Worm (Caenorhabditis elegans) whole organism, young adult: ENCODE results near the gene msp-63.

Source experiments
- F22D6.2 ChIP-seq: sonication (generic microtip); optimal IDR thresholded peaks from 2 replicates; lab custom pipeline; 2016; ENCODE audit warnings: mild to moderate bottlenecking, missing genetic modification characterization, missing compliant biosample characterization
- F23B12.7 ChIP-seq: sonication (generic microtip); optimal IDR thresholded peaks from 2 replicates; lab custom pipeline; 2017; ENCODE audit warnings: missing genetic modification characterization, mild to moderate bottlenecking, missing compliant biosample characterization, antibody characterized with exemption, moderate library complexity; ENCODE audit not compliant: insufficient read depth
- F49E8.2 ChIP-seq: sonication (generic microtip); optimal IDR thresholded peaks from 3 replicates; lab custom pipeline; 2017; ENCODE audit warnings: missing genetic modification characterization, mild to moderate bottlenecking, missing compliant biosample characterization, antibody characterized with exemption, moderate library complexity; ENCODE audit not compliant: insufficient read depth
- F55B11.4 ChIP-seq: sonication (generic microtip); optimal IDR thresholded peaks from 2 replicates; lab custom pipeline; 2016; ENCODE audit warnings: missing compliant biosample characterization, missing genetic modification characterization, borderline replicate concordance; ENCODE audit not compliant: insufficient read depth
- F57A8.1 ChIP-seq: fragments of 200-800 bp; sonication (Bioruptor generic); optimal IDR thresholded peaks from 2 replicates; lab custom pipeline; 2018; ENCODE audit warnings: mild to moderate bottlenecking, missing genetic modification characterization, moderate library complexity, missing compliant biosample characterization
- T07F8.4 ChIP-seq: sonication (generic microtip); optimal IDR thresholded peaks from 2 replicates; lab custom pipeline; 2016; ENCODE audit warnings: mild to moderate bottlenecking, missing genetic modification characterization, moderate library complexity, missing compliant biosample characterization
- Y56A3A.18 ChIP-seq: fragments of 200-800 bp; sonication (Bioruptor generic); IDR thresholded peaks from 2 replicates; pipeline ENCODE4 v1.3.6; 2022; ENCODE audit warnings: missing genetic modification reagents, missing genetic modification characterization, missing compliant biosample characterization
- ZK185.1 ChIP-seq: sonication (generic microtip); optimal IDR thresholded peaks from 2 replicates; lab custom pipeline; 2016; ENCODE audit warnings: mild to moderate bottlenecking, missing genetic modification characterization, missing compliant biosample characterization; ENCODE audit not compliant: poor library complexity, severe bottlenecking
- attf-5 ChIP-seq: fragments of 200-800 bp; sonication (Bioruptor generic); optimal IDR thresholded peaks from 2 replicates; lab custom pipeline; 2018; ENCODE audit warnings: mild to moderate bottlenecking, missing genetic modification characterization, missing compliant biosample characterization
- attf-6 ChIP-seq: fragments of 200-800 bp; sonication (Bioruptor generic); IDR thresholded peaks from 2 replicates; pipeline ENCODE4 v1.3.6; 2022; ENCODE audit warnings: missing genetic modification reagents, missing genetic modification characterization, missing compliant biosample characterization
- bed-2 ChIP-seq: fragments of 200-800 bp; sonication (Bioruptor generic); IDR thresholded peaks from 2 replicates; pipeline ENCODE4 v1.3.6; 2022; ENCODE audit warnings: missing genetic modification reagents, missing genetic modification characterization, missing compliant biosample characterization
- ccch-3 ChIP-seq: fragments of 200-800 bp; sonication (Bioruptor generic); optimal IDR thresholded peaks from 2 replicates; lab custom pipeline; 2018; ENCODE audit warnings: mild to moderate bottlenecking, missing genetic modification characterization, missing compliant biosample characterization
- chd-7 ChIP-seq: sonication (generic microtip); optimal IDR thresholded peaks from 2 replicates; lab custom pipeline; 2016; ENCODE audit warnings: mild to moderate bottlenecking, missing genetic modification characterization, moderate library complexity, missing compliant biosample characterization
- egl-18 ChIP-seq: fragments of 200-800 bp; sonication (Bioruptor generic); IDR thresholded peaks from 2 replicates; pipeline ENCODE4 v1.3.6; 2022; ENCODE audit warnings: missing genetic modification reagents, missing genetic modification characterization, missing compliant biosample characterization
- fkh-3 ChIP-seq: sonication (generic microtip); optimal IDR thresholded peaks from 2 replicates; lab custom pipeline; 2016; ENCODE audit warnings: mild to moderate bottlenecking, missing genetic modification characterization, missing compliant biosample characterization
- gei-17 ChIP-seq: fragments of 200-800 bp; sonication (Bioruptor generic); optimal IDR thresholded peaks from 2 replicates; lab custom pipeline; 2018; ENCODE audit warnings: mild to moderate bottlenecking, missing genetic modification characterization, missing compliant biosample characterization
- hmg-20 ChIP-seq: fragments of 200-800 bp; sonication (Bioruptor generic); IDR thresholded peaks from 2 replicates; pipeline ENCODE4 v1.3.6; 2022; ENCODE audit warnings: missing genetic modification reagents, missing genetic modification characterization, missing compliant biosample characterization
- hrde-1 ChIP-seq: sonication (generic microtip); optimal IDR thresholded peaks from 2 replicates; lab custom pipeline; 2016; ENCODE audit warnings: missing genetic modification characterization, mild to moderate bottlenecking, missing compliant biosample characterization, moderate library complexity, missing genotype, missing genetic modification reagents, borderline replicate concordance
- lag-1 ChIP-seq: fragments of 200-800 bp; sonication (Bioruptor generic); IDR thresholded peaks from 2 replicates; pipeline ENCODE4 v1.3.6; 2022; ENCODE audit warnings: missing genetic modification reagents, missing genetic modification characterization, missing compliant biosample characterization
- let-526 ChIP-seq: fragments of 200-800 bp; sonication (Bioruptor generic); IDR thresholded peaks from 2 replicates; pipeline ENCODE4 v1.3.6; 2022; ENCODE audit warnings: missing genetic modification reagents, missing genetic modification characterization, missing compliant biosample characterization
- lin-26 ChIP-seq: fragments of 200-800 bp; sonication (Bioruptor generic); IDR thresholded peaks from 2 replicates; pipeline ENCODE4 v1.3.6; 2022; ENCODE audit warnings: missing genetic modification reagents, missing genetic modification characterization, missing compliant biosample characterization
- lin-40 ChIP-seq: sonication (generic microtip); optimal IDR thresholded peaks from 2 replicates; lab custom pipeline; 2016; ENCODE audit warnings: missing genetic modification characterization, mild to moderate bottlenecking, missing compliant biosample characterization, missing genotype, missing genetic modification reagents
- lir-1 ChIP-seq: fragments of 200-800 bp; sonication (Bioruptor generic); conservative IDR thresholded peaks from 2 replicates; pipeline ENCODE4 v1.3.6; 2022; ENCODE audit warnings: missing genetic modification reagents, missing genetic modification characterization, missing compliant biosample characterization
- lsl-1 ChIP-seq: fragments of 200-800 bp; sonication (Bioruptor generic); optimal IDR thresholded peaks from 2 replicates; lab custom pipeline; 2018; ENCODE audit warnings: mild to moderate bottlenecking, missing genetic modification characterization, moderate library complexity, missing compliant biosample characterization
- lsy-27 ChIP-seq: sonication (generic microtip); optimal IDR thresholded peaks from 2 replicates; lab custom pipeline; 2017; ENCODE audit warnings: missing genetic modification characterization, mild to moderate bottlenecking, missing compliant biosample characterization, antibody characterized with exemption, missing genotype, borderline replicate concordance; ENCODE audit not compliant: insufficient read depth
- madf-3 ChIP-seq: fragments of 200-800 bp; sonication (Bioruptor generic); IDR thresholded peaks from 2 replicates; pipeline ENCODE4 v1.3.6; 2022; ENCODE audit warnings: missing genetic modification reagents, missing genetic modification characterization, missing compliant biosample characterization
- madf-6 ChIP-seq: fragments of 200-800 bp; sonication (Bioruptor generic); IDR thresholded peaks from 2 replicates; pipeline ENCODE4 v1.3.6; 2022; ENCODE audit warnings: missing genetic modification reagents, missing genetic modification characterization, missing compliant biosample characterization
- madf-8 ChIP-seq: fragments of 200-800 bp; sonication (Bioruptor generic); conservative IDR thresholded peaks from 2 replicates; pipeline ENCODE4 v1.3.6; 2022; ENCODE audit warnings: missing genetic modification reagents, missing genetic modification characterization, missing compliant biosample characterization
- mcd-1 ChIP-seq: fragments of 200-800 bp; sonication (Bioruptor generic); IDR thresholded peaks from 2 replicates; pipeline ENCODE4 v1.3.6; 2022; ENCODE audit warnings: missing genetic modification reagents, missing genetic modification characterization, missing compliant biosample characterization
- mxl-1 ChIP-seq: sonication (generic microtip); optimal IDR thresholded peaks from 2 replicates; lab custom pipeline; 2016; ENCODE audit warnings: missing genetic modification characterization, missing compliant biosample characterization
- nfyb-1 ChIP-seq: fragments of 200-800 bp; sonication (Bioruptor generic); IDR thresholded peaks from 2 replicates; pipeline ENCODE4 v1.3.6; 2022; ENCODE audit warnings: missing genetic modification reagents, missing genetic modification characterization, missing compliant biosample characterization
- nhr-80 ChIP-seq: sonication (generic microtip); optimal IDR thresholded peaks from 2 replicates; lab custom pipeline; 2016; ENCODE audit warnings: missing genetic modification characterization, missing compliant biosample characterization
- rcor-1 ChIP-seq: fragments of 200-800 bp; sonication (Bioruptor generic); IDR thresholded peaks from 2 replicates; pipeline ENCODE4 v1.3.6; 2022; ENCODE audit warnings: missing genetic modification reagents, missing genetic modification characterization, missing compliant biosample characterization
- repo-1 ChIP-seq: sonication (generic microtip); optimal IDR thresholded peaks from 2 replicates; lab custom pipeline; 2017; ENCODE audit warnings: mild to moderate bottlenecking, missing genetic modification characterization, missing compliant biosample characterization
- rpc-1 ChIP-seq, 2 experiments: fragments of 150-350 bp in 1 of 2; sonication (generic microtip) in 1 of 2; optimal IDR thresholded peaks; 2 replicates each; lab custom pipeline; 2014 to 2018; ENCODE audit warnings: missing biosample characterization in 1 of 2, missing genetic modification characterization in 1 of 2, missing genetic modification reagents in 1 of 2, missing genotype in 1 of 2
- sdz-38 ChIP-seq: sonication (generic microtip); optimal IDR thresholded peaks from 2 replicates; lab custom pipeline; 2016; ENCODE audit warnings: missing genotype, missing genetic modification characterization, missing compliant biosample characterization
- snpc-4 ChIP-seq, 5 experiments: fragments of 150-350 bp in 1 of 5; sonication (generic microtip) in 4 of 5; optimal IDR thresholded peaks; 2 replicates each; lab custom pipeline; 2014 to 2018; ENCODE audit warnings: missing genetic modification characterization in 5 of 5, missing biosample characterization in 3 of 5, antibody characterized with exemption in 2 of 5, mild to moderate bottlenecking in 2 of 5, missing compliant biosample characterization in 2 of 5, missing genotype in 2 of 5, moderate library complexity in 2 of 5, missing genetic modification reagents in 1 of 5
- somi-1 ChIP-seq: fragments of 200-800 bp; sonication (Bioruptor generic); optimal IDR thresholded peaks from 2 replicates; lab custom pipeline; 2018; ENCODE audit warnings: mild to moderate bottlenecking, missing genetic modification characterization, missing compliant biosample characterization
- sptf-2 ChIP-seq: fragments of 200-800 bp; sonication (Bioruptor generic); optimal IDR thresholded peaks from 2 replicates; lab custom pipeline; 2018; ENCODE audit warnings: mild to moderate bottlenecking, missing genetic modification characterization, missing compliant biosample characterization
- tlf-1 ChIP-seq: fragments of 200-800 bp; sonication (Bioruptor generic); optimal IDR thresholded peaks from 2 replicates; lab custom pipeline; 2018; ENCODE audit warnings: mild to moderate bottlenecking, missing genetic modification characterization, missing compliant biosample characterization
- zim-3 ChIP-seq: sonication (generic microtip); optimal IDR thresholded peaks from 2 replicates; lab custom pipeline; 2017; ENCODE audit warnings: mild to moderate bottlenecking, missing genetic modification characterization, moderate library complexity, missing compliant biosample characterization
- ztf-18 ChIP-seq: sonication (generic microtip); optimal IDR thresholded peaks from 2 replicates; lab custom pipeline; 2016; ENCODE audit warnings: missing genotype, mild to moderate bottlenecking, missing genetic modification characterization, missing compliant biosample characterization
- ztf-26 ChIP-seq: sonication (generic microtip); optimal IDR thresholded peaks from 2 replicates; lab custom pipeline; 2017; ENCODE audit warnings: missing genetic modification characterization, missing compliant biosample characterization
- ztf-28 ChIP-seq: fragments of 200-800 bp; sonication (Bioruptor generic); IDR thresholded peaks from 2 replicates; pipeline ENCODE4 v1.3.6; 2022; ENCODE audit warnings: missing genetic modification reagents, missing genetic modification characterization, missing compliant biosample characterization
- ztf-6 ChIP-seq: fragments of 200-800 bp; sonication (Bioruptor generic); IDR thresholded peaks from 2 replicates; pipeline ENCODE4 v1.3.6; 2022; ENCODE audit warnings: missing genetic modification reagents, missing genetic modification characterization, missing compliant biosample characterization

The msp-63 gene

DNA sequence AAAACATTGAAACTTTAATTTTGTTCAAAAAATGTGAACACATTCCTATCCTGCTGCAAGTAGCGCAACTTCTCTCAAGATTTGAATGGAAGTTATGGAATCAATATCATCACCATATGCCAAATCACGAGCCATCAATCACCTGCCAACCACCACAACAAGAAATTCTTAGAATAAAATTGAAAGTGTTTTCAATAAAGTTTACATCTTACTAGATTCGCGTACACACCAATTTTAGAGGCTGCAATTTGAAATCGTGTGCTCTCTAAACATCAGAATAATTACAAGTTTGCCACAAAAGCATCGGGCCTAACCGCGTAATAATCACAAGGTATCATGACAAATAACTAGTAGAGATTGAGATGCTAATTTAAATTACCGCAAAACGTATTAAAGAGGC is 22.4 kb downstream of the msp-63 start:
- TF ChIP-seq hrde-1 (tag; lab: Kevin White, UChicago) = no peak
- TF ChIP-seq gei-17 (GFP tag; lab: Kevin White, UChicago) = no peak
- no peak for TF ChIP-seq lag-1
- TF ChIP-seq ztf-18 = no peak
- no peak for TF ChIP-seq repo-1
- TF ChIP-seq fkh-3 (tag; lab: Kevin White, UChicago) = no peak
- no peak for TF ChIP-seq lsl-1 (GFP tag; lab: Kevin White, UChicago)
- TF ChIP-seq mcd-1 (GFP tag; lab: Robert Waterston, UW) = no peak
- TF ChIP-seq chd-7 (tag; lab: Kevin White, UChicago) = no peak
- no peak for TF ChIP-seq T07F8.4
- no peak for TF ChIP-seq nhr-80 (tag; lab: Kevin White, UChicago)
- TF ChIP-seq tlf-1 (GFP tag; lab: Kevin White, UChicago) = no peak
- no peak for TF ChIP-seq ztf-6 (GFP tag; lab: Robert Waterston, UW)
- no peak for TF ChIP-seq hmg-20 (GFP tag; lab: Robert Waterston, UW)
- no peak for TF ChIP-seq sptf-2 (GFP tag; lab: Kevin White, UChicago)

- TF ChIP-seq snpc-4 (GFP tag; optimal IDR thresholded peaks at IDR 0.05; lab: Kevin White, UChicago) (no peak), snpc-4 (tag; optimal IDR thresholded peaks at IDR 0.05; lab: Kevin White, UChicago) (no peak), ztf-26 (tag; lab: Kevin White, UChicago) (no peak), Y56A3A.18 (no peak), egl-18 (no peak), nfyb-1 (GFP tag; lab: Robert Waterston, UW) (no peak), ccch-3 (GFP tag; lab: Kevin White, UChicago) (no peak), madf-3 (no peak), F49E8.2 (tag; lab: Kevin White, UChicago) (no peak), lir-1 (GFP tag; lab: Robert Waterston, UW) (no peak), attf-5 (no peak), lsy-27 (tag; lab: Kevin White, UChicago) (no peak), chd-7 (tag; lab: Kevin White, UChicago) (no peak), zim-3 (no peak), F23B12.7 (no peak), F57A8.1 (GFP tag; lab: Kevin White, UChicago) (no peak), let-526 (GFP tag; lab: Robert Waterston, UW) (no peak), F22D6.2 (tag; lab: Kevin White, UChicago) (no peak), F55B11.4 (tag; lab: Kevin White, UChicago) (no peak), rcor-1 (no peak), madf-8 (GFP tag; lab: Robert Waterston, UW) (no peak)
- TF ChIP-seq, all 124 proteins: peak for 0
These were observed 23.1 kb downstream of the msp-63 start, which contains the start of the genes dmd-5 and F10C1.1 for ce11 chrII:5774120-5774519. Gene dmd-5 (minus strand): TSS chrII:5774220. Gene F10C1.1 (plus strand): TSS chrII:5774229.

DNA sequence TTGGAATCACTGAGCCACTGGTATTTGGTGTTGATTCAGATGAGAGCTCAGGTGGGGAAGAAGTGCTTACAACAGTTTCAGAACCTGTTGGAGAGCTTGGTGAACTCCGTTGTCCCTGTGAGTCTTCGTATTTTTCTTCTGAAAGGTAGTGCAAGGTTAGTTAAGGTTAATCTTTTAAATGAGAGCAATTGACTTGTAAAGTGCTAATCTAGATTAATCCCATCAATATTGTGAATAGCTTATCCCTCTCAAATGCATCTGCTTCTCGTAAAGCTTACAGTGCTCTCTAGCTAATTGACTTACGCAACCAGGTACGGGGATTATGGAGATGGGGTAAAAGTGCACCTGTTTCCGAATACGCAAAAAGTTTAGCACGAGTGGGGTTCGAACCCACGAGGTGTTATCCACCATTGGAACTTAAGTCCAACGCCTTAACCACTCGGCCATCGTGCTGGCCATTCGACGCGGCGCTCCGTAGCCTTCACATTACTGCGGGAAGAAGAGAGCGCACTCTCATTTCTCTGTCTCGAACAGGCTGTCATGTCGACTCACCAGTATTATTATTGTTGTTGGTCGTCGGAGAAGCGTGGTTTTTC is 24.6 kb downstream of the msp-63 start:
- TF ChIP-seq ZK185.1 (tag; lab: Kevin White, UChicago) (peak; percentile 31), sdz-38 (tag; lab: Kevin White, UChicago) (no peak), madf-6 (GFP tag; lab: Robert Waterston, UW) (peak; percentile 57), lin-40 (peak; percentile 26), bed-2 (no peak), mxl-1 (tag; lab: Kevin White, UChicago) (peak; percentile 30), rpc-1 (optimal IDR thresholded peaks at IDR 0.05; lab: Kevin White, UChicago) (peak; percentile 64), rpc-1 (tag; optimal IDR thresholded peaks at IDR 0.05; lab: Kevin White, UChicago) (peak; percentile 81), F22D6.2 (tag; lab: Kevin White, UChicago) (no peak), somi-1 (GFP tag; lab: Kevin White, UChicago) (peak; percentile 57), let-526 (GFP tag; lab: Robert Waterston, UW) (peak; percentile 68; the same call in 1 of the 2 replicates), ztf-28 (0 out of 2 replicates have a peak, but pooled peaks have one; percentile 50), attf-6 (GFP tag; lab: Robert Waterston, UW) (peak; percentile 24; the same call in 1 of the 2 replicates), lin-26 (GFP tag; lab: Robert Waterston, UW) (peak; percentile 86)
